Worm (Caenorhabditis elegans): Measurements from ENCODE around the gene mif-1.
A peak's percentile ranks its signal among the peaks of the same experiment; 100 is the strongest.

ce11 chrIII:11834783-11835182 is 13.2 kb upstream of the mif-1 start:
- peak; percentile 20 for TF ChIP-seq ama-1 (optimal IDR thresholded peaks at IDR 0.05)
- peak; percentile 61 for TF ChIP-seq pqm-1 (tag; optimal IDR thresholded peaks at IDR 0.05)
